Worm (Caenorhabditis elegans): Measurements from ENCODE around the gene srd-74.

DNA sequence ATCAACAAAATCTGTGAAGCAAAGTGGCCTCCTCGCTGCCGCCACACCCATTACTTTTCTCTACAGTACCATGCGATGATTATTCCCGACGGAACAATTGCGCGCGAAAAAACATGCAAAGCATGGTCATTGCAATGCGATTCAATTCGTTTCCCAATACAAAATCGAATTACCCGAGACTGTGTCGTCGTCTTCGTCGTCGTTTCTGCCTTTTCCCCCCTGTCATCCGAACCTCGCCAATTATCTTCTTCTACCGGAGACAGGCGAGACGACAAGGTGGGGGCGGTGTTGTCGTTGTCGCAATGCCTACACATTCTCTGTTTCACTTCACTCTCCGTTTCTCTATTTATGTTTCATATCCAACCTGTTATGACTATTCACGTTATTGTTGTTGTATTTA is 29.9 kb downstream of the srd-74 start:
- TF ChIP-seq him-1 (tag; optimal IDR thresholded peaks at IDR 0.05) (no peak), dao-5 (tag; optimal IDR thresholded peaks at IDR 0.05) (no peak), W03F9.2 (tag; optimal IDR thresholded peaks at IDR 0.05) (no peak)

Measured in whole organism, L4/young adult.